Worm (Caenorhabditis elegans): ENCODE measurements around the gene F13E9.13.

- TF ChIP-seq lsy-2 (tag; optimal IDR thresholded peaks at IDR 0.05), result no peak
- TF ChIP-seq nhr-25 (tag; optimal IDR thresholded peaks at IDR 0.05; ENCODE audit: borderline replicate concordance, insufficient read depth), result no peak
- no peak for TF ChIP-seq dpl-1 (GFP tag; optimal IDR thresholded peaks at IDR 0.05)
- no peak for TF ChIP-seq nhr-11 (tag; optimal IDR thresholded peaks at IDR 0.05)
- no peak for TF ChIP-seq dmd-9 (GFP tag; IDR thresholded peaks at IDR 0.05)
- no peak for TF ChIP-seq daf-12 (tag; optimal IDR thresholded peaks at IDR 0.05)
- no peak for TF ChIP-seq F26F4.8 (GFP tag; conservative IDR thresholded peaks at IDR 0.05)
- TF ChIP-seq madf-9 (GFP tag; conservative IDR thresholded peaks at IDR 0.05), result no peak
- TF ChIP-seq ces-1 (GFP tag; optimal IDR thresholded peaks at IDR 0.05), result no peak
- no peak for TF ChIP-seq D1046.2 (GFP tag; IDR thresholded peaks at IDR 0.05)
- TF ChIP-seq ceh-28 (tag; optimal IDR thresholded peaks at IDR 0.05), result no peak
- no peak for TF ChIP-seq egl-27 (tag; optimal IDR thresholded peaks at IDR 0.05)
- no peak for TF ChIP-seq fkh-10 (GFP tag; optimal IDR thresholded peaks at IDR 0.05)
Measured at ce11 chrIV:10904282-10904681, 22.9 kb downstream of the F13E9.13 start, which contains the start of gene ZK596.3.

Measured in whole organism, L4 larva.